Worm (Caenorhabditis elegans): ENCODE results near the gene C50F7.9.

Gene C50F7.9

DNA sequence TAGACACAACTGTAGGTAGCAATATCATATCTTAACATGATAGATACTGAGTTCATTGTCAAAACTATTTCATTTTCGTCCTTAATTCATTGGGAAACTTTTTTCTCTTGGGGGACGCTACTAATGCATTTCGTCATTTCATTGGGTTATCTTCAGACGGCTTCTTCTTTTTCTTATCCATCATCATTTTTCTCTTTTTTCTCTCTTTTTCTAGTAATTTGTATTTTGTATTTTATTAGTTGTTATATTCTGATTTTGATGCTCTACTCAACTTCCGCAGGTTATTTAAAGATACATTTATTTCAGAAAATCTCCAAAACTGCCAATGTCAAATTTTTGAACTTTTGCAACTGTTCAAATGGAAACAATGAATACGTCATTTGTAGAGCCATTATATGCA is 11.7 kb upstream of the C50F7.9 start, which contains the start of gene npr-35:
npr-35 (plus strand) TSS at position 301 of the 400 bp plus-strand sequence.
- TF ChIP-seq tbx-8 (GFP tag; optimal IDR thresholded peaks at IDR 0.05): no peak

DNA sequence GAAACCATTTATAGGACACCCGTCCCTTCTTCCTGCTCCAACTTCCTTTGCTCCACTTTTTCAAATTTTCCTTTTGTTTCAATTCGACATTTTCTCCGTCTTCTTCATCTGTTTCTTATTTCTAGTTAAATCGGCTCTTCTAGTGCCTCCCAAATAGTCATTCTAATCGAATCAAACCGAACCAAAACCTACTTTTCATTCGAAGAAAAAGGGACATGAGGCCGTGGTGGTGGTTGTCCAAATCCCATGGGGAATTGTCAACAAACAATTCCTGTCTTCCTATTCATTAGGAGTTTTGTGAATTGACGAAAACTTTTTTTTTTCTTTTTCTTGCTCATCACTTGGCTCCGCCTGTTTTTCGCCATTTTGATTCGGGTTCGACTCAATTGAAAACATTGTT is 4.8 kb upstream of the C50F7.9 start:
- TF ChIP-seq sptf-1 (tag; optimal IDR thresholded peaks at IDR 0.05): no peak
- no peak for TF ChIP-seq elt-3 (tag; optimal IDR thresholded peaks at IDR 0.05)
- no peak for TF ChIP-seq mab-5 (tag; optimal IDR thresholded peaks at IDR 0.05)
- TF ChIP-seq nhr-12 (tag; optimal IDR thresholded peaks at IDR 0.05): no peak
- no peak for TF ChIP-seq nhr-28 (tag; optimal IDR thresholded peaks at IDR 0.05)
- no peak for TF ChIP-seq lin-13 (tag; optimal IDR thresholded peaks at IDR 0.05)
- TF ChIP-seq ceh-43 (GFP tag; optimal IDR thresholded peaks at IDR 0.05): no peak
- no peak for TF ChIP-seq sem-2 (GFP tag; optimal IDR thresholded peaks at IDR 0.05)
- TF ChIP-seq ces-1 (GFP tag; optimal IDR thresholded peaks at IDR 0.05): peak; percentile 50

DNA sequence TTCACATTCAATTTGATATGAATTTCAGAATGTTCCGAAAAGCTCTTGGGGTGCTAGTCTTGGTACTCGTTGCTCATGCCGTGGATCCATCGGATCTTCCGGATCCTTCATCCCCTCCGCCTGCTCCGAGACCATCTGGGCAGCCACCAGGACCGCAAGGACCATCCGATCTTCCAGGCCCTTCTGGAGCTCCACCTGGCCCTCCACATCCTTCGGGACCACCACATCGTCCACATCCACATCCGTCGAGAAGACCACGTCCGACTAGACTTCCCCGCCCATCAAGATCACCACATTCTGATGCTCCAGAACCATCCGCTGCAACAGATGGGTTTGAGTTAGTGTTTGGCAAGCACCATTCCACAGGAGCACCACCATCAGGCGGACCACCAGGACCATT is 2.8 kb upstream of the C50F7.9 start, which contains the start of gene clx-1:
clx-1 (plus strand) TSS at position 30 of the 400 bp plus-strand sequence.
- TF ChIP-seq mab-5 (tag; optimal IDR thresholded peaks at IDR 0.05) (no peak), pha-4 (tag; optimal IDR thresholded peaks at IDR 0.05) (no peak), unc-120 (tag; optimal IDR thresholded peaks at IDR 0.05; ENCODE audit: poor library complexity, severe bottlenecking) (no peak), elt-3 (tag; optimal IDR thresholded peaks at IDR 0.05) (no peak), sptf-1 (tag; optimal IDR thresholded peaks at IDR 0.05) (no peak), ztf-11 (tag; optimal IDR thresholded peaks at IDR 0.05) (no peak), unc-39 (tag; optimal IDR thresholded peaks at IDR 0.05) (no peak), nhr-28 (tag; optimal IDR thresholded peaks at IDR 0.05) (no peak), snpc-4 (tag; optimal IDR thresholded peaks at IDR 0.05) (no peak), hlh-1 (tag; optimal IDR thresholded peaks at IDR 0.05) (no peak), nhr-12 (tag; optimal IDR thresholded peaks at IDR 0.05) (no peak), ceh-83 (GFP tag; optimal IDR thresholded peaks at IDR 0.05) (no peak), mep-1 (tag; optimal IDR thresholded peaks at IDR 0.05) (no peak), drap-1 (GFP tag; optimal IDR thresholded peaks at IDR 0.05) (no peak), ceh-39 (tag; optimal IDR thresholded peaks at IDR 0.05) (no peak)

DNA sequence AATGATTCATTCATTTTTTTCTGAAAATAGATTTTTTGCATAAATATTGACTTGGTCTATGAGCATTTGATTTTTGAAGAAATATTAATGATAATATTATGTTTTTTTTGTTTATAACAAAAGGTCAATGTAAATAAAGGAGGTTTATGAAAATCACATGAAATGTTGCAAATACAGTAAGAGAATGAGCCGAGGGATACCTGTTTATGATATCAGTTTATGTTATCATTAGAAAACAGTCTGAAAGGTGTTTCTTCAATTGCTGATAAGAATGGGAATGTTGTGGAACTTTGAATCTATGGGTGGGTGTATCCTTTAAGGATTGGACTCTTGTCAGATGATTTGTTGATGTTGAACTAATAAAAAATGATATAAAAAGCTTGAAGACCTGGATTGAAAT is 2.3 kb upstream of the C50F7.9 start:
- no peak for TF ChIP-seq nhr-76 (tag; optimal IDR thresholded peaks at IDR 0.05)
- TF ChIP-seq sem-2 (GFP tag; optimal IDR thresholded peaks at IDR 0.05): no peak
- TF ChIP-seq M03D4.4 (tag; optimal IDR thresholded peaks at IDR 0.05): no peak
- TF ChIP-seq lin-13 (tag; optimal IDR thresholded peaks at IDR 0.05): no peak
- TF ChIP-seq nhr-12 (tag; optimal IDR thresholded peaks at IDR 0.05): no peak
- TF ChIP-seq ztf-11 (tag; optimal IDR thresholded peaks at IDR 0.05): no peak
- TF ChIP-seq nhr-2 (tag; optimal IDR thresholded peaks at IDR 0.05): no peak
- TF ChIP-seq ces-1 (GFP tag; optimal IDR thresholded peaks at IDR 0.05): no peak
- TF ChIP-seq unc-120 (tag; optimal IDR thresholded peaks at IDR 0.05; ENCODE audit: poor library complexity, severe bottlenecking): no peak
- no peak for TF ChIP-seq hlh-1 (tag; optimal IDR thresholded peaks at IDR 0.05)
- no peak for TF ChIP-seq drap-1 (GFP tag; optimal IDR thresholded peaks at IDR 0.05)
- TF ChIP-seq bed-3 (GFP tag; optimal IDR thresholded peaks at IDR 0.05): no peak
- no peak for TF ChIP-seq ham-2 (GFP tag; optimal IDR thresholded peaks at IDR 0.05)
- no peak for TF ChIP-seq sptf-1 (tag; optimal IDR thresholded peaks at IDR 0.05)
- TF ChIP-seq mep-1 (tag; optimal IDR thresholded peaks at IDR 0.05): no peak
- no peak for TF ChIP-seq flh-1 (GFP tag; optimal IDR thresholded peaks at IDR 0.05)
- no peak for TF ChIP-seq mls-2 (tag; optimal IDR thresholded peaks at IDR 0.05)
- no peak for TF ChIP-seq elt-1 (tag; optimal IDR thresholded peaks at IDR 0.05; ENCODE audit: borderline replicate concordance, insufficient read depth)
- TF ChIP-seq lin-32 (GFP tag; optimal IDR thresholded peaks at IDR 0.05): no peak
- no peak for TF ChIP-seq snpc-4 (tag; optimal IDR thresholded peaks at IDR 0.05)

DNA sequence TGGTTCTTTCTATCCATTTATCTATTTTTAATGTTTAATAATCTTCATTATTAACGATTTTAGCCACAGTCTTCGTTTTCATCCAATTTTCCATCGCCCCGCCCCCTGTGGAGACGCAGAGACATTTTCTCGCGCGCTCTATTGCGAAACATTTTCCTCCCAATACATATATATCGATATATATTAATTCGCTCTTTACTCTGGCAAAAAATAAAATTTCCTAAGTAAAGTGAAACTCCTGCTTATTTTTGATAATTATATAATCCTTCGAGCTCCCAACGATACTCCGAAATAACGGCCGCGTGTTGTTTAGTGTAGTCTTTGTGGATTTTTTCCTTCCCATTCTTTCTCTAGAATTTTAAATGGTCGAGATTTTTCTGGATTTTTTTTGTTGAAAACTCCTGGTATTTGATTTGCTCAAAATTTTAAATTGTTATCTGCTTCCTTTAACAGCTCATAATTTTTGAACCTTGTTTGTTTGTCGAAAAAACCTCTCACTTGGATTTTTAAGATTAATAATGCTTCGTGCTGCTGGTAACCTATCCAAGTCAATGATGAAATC is 3.4 kb downstream of the C50F7.9 start, which contains the start of gene sucg-1:
sucg-1 (plus strand) TSS at position 512 of the 562 bp plus-strand sequence.
- TF ChIP-seq ces-1 (GFP tag; optimal IDR thresholded peaks at IDR 0.05): peak; percentile 2
- no peak for TF ChIP-seq ztf-11 (tag; optimal IDR thresholded peaks at IDR 0.05)
- no peak for TF ChIP-seq ceh-83 (GFP tag; optimal IDR thresholded peaks at IDR 0.05)

DNA sequence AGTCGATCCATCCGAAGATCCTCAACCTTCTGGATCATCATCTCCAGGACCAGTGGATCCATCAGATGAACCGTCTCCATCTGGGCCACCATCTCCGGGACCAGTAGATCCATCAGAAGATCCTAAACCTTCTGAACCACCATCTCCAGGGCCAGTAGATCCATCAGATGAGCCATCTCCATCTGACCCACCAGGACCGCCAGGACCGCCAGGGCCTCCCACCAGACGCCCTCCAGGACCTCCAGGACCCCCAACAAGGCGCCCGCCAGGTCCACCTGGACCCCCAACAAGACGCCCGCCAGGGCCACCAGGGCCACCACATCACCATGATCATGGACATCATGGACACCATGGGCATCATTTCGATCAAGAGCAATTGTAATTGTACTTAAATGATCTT is 4.6 kb downstream of the C50F7.9 start:
- TF ChIP-seq sem-2 (GFP tag; optimal IDR thresholded peaks at IDR 0.05): no peak
- TF ChIP-seq unc-120 (tag; optimal IDR thresholded peaks at IDR 0.05; ENCODE audit: poor library complexity, severe bottlenecking): no peak
- no peak for TF ChIP-seq zip-8 (tag; optimal IDR thresholded peaks at IDR 0.05)
- no peak for TF ChIP-seq ces-1 (GFP tag; optimal IDR thresholded peaks at IDR 0.05)
- no peak for TF ChIP-seq unc-39 (tag; optimal IDR thresholded peaks at IDR 0.05)
- TF ChIP-seq lin-32 (GFP tag; optimal IDR thresholded peaks at IDR 0.05): no peak
- TF ChIP-seq cnd-1 (tag; optimal IDR thresholded peaks at IDR 0.05): no peak
- no peak for TF ChIP-seq drap-1 (GFP tag; optimal IDR thresholded peaks at IDR 0.05)
- no peak for TF ChIP-seq snpc-4 (tag; optimal IDR thresholded peaks at IDR 0.05)
- TF ChIP-seq ceh-83 (GFP tag; optimal IDR thresholded peaks at IDR 0.05): no peak
- TF ChIP-seq elt-3 (tag; optimal IDR thresholded peaks at IDR 0.05): no peak

Data from whole organism, mixed stage, embryonic.